Worm (Caenorhabditis elegans): ENCODE results near the gene srw-71.

ce11 chrV:7455008-7455407 lies 24.1 kb upstream of the srw-71 start, which contains the start of gene F25E5.2:
- TF ChIP-seq cog-1 (tag; optimal IDR thresholded peaks at IDR 0.05) (no peak), ztf-23 (GFP tag; IDR thresholded peaks at IDR 0.05) (no peak)

Data from whole organism, midembryonic.